Worm (Caenorhabditis elegans) whole organism, L4/young adult: ENCODE results near the gene vdac-1.

Experiments
- W03F9.2 ChIP-seq: fragments of 150-350 bp; optimal IDR thresholded peaks from 2 replicates; lab custom pipeline; 2014; ENCODE audit warnings: missing biosample characterization, missing genetic modification characterization
- dao-5 ChIP-seq: sonication (generic microtip); optimal IDR thresholded peaks from 2 replicates; lab custom pipeline; 2016; ENCODE audit warnings: missing genotype, missing genetic modification characterization, moderate library complexity, missing compliant biosample characterization
- him-1 ChIP-seq: sonication (generic microtip); optimal IDR thresholded peaks from 2 replicates; lab custom pipeline; 2016; ENCODE audit warnings: missing genotype, missing genetic modification reagents, missing genetic modification characterization, missing compliant biosample characterization

ce11 chrIV:7497205-7497604, 10.5 kb downstream of the vdac-1 start:
- TF ChIP-seq him-1 (no peak), W03F9.2 (no peak), dao-5 (no peak)
